Worm (Caenorhabditis elegans): ENCODE data around the gene K07F5.14.

ce11 chrIV:9852818-9853466, 9.1 kb upstream of the K07F5.14 start:
- TF ChIP-seq ekl-4 (GFP tag; IDR thresholded peaks at IDR 0.05) (no peak), K11D2.4 (GFP tag; IDR thresholded peaks at IDR 0.05) (no peak), madf-10 (tag; optimal IDR thresholded peaks at IDR 0.05) (no peak), mes-4 (tag; optimal IDR thresholded peaks at IDR 0.05) (no peak), unc-130 (GFP tag; optimal IDR thresholded peaks at IDR 0.05) (no peak), unc-62 (GFP tag; optimal IDR thresholded peaks at IDR 0.05) (no peak), sea-2 (GFP tag; IDR thresholded peaks at IDR 0.05) (no peak), dpl-1 (GFP tag; optimal IDR thresholded peaks at IDR 0.05) (no peak)
